Fruit fly (Drosophila melanogaster): Measurements from ENCODE around the gene Ten-a.
A peak's percentile ranks its signal among the peaks of the same experiment; 100 is the strongest.

Gene Ten-a

dm6 chrX:12222890-12223345 is 179.4 kb downstream of the Ten-a start (continued):
- TF ChIP-seq ato (GFP tag; IDR thresholded peaks at IDR 0.05; ENCODE audit: partially characterized antibody) (no peak), Abd-B (GFP tag; optimal IDR thresholded peaks at IDR 0.05) (peak; percentile 68), crol (GFP tag; IDR thresholded peaks at IDR 0.05) (no peak), CG10321 (GFP tag; IDR thresholded peaks at IDR 0.05) (no peak), CG10979 (tag; optimal IDR thresholded peaks at IDR 0.05) (peak; percentile 85), fu2 (GFP tag; optimal IDR thresholded peaks at IDR 0.05) (no peak), ase (GFP tag; IDR thresholded peaks at IDR 0.05) (peak; percentile 44; the same call in 1 of the 3 replicates), eyg (GFP tag; optimal IDR thresholded peaks at IDR 0.05) (no peak), sim (GFP tag; IDR thresholded peaks at IDR 0.05) (no peak), pzg (GFP tag; optimal IDR thresholded peaks at IDR 0.05) (no peak), CG7839 (tag; optimal IDR thresholded peaks at IDR 0.05) (peak; percentile 84), bbx (GFP tag; IDR thresholded peaks at IDR 0.05; ENCODE audit: partially characterized antibody) (no peak), run (tag; optimal IDR thresholded peaks at IDR 0.05) (peak; percentile 61), H15 (GFP tag; IDR thresholded peaks at IDR 0.05) (peak; percentile 82), CG17568 (GFP tag; optimal IDR thresholded peaks at IDR 0.05) (no peak), phol (tag; optimal IDR thresholded peaks at IDR 0.05) (peak; percentile 80), TFAM (GFP tag; optimal IDR thresholded peaks at IDR 0.05) (no peak), CG13424 (tag; optimal IDR thresholded peaks at IDR 0.05) (peak; percentile 82), vfl (GFP tag; optimal IDR thresholded peaks at IDR 0.05) (no peak), Antp (GFP tag; optimal IDR thresholded peaks at IDR 0.05) (no peak), CG4617 (GFP tag; optimal IDR thresholded peaks at IDR 0.05; ENCODE audit: borderline replicate concordance) (no peak), CG17328 (GFP tag; IDR thresholded peaks at IDR 0.05) (peak; percentile 83), Ets65A (GFP tag) (no peak), CG10147 (GFP tag; optimal IDR thresholded peaks at IDR 0.05) (peak; percentile 41), NFAT (GFP tag; IDR thresholded peaks at IDR 0.05) (no peak), CG13624 (GFP tag; optimal IDR thresholded peaks at IDR 0.05) (no peak), CG3995 (GFP tag; optimal IDR thresholded peaks at IDR 0.05) (no peak), B-H1 (GFP tag; IDR thresholded peaks at IDR 0.05) (peak; percentile 52; the same call in 2 of the 3 replicates), sima (GFP tag; optimal IDR thresholded peaks at IDR 0.05) (no peak), CG6254 (GFP tag; optimal IDR thresholded peaks at IDR 0.05) (peak; percentile 71), slp2 (GFP tag; optimal IDR thresholded peaks at IDR 0.05) (no peak), grau (tag; optimal IDR thresholded peaks at IDR 0.05) (peak; percentile 64), pfk (GFP tag; optimal IDR thresholded peaks at IDR 0.05) (no peak), gfzf (GFP tag; optimal IDR thresholded peaks at IDR 0.05) (no peak), CG14014 (GFP tag; IDR thresholded peaks at IDR 0.05) (no peak), twi (tag; optimal IDR thresholded peaks at IDR 0.05) (peak; percentile 65), gce (GFP tag; IDR thresholded peaks at IDR 0.05) (peak; percentile 61; the same call in 1 of the 3 replicates), tup (GFP tag; optimal IDR thresholded peaks at IDR 0.05) (no peak), chn (GFP tag; optimal IDR thresholded peaks at IDR 0.05) (no peak), Hmx (GFP tag; optimal IDR thresholded peaks at IDR 0.05) (no peak), bigmax (GFP tag; optimal IDR thresholded peaks at IDR 0.05) (no peak), GATAe (GFP tag; conservative IDR thresholded peaks at IDR 0.05) (no peak), HLH54F (GFP tag; optimal IDR thresholded peaks at IDR 0.05) (no peak), CG17802 (tag; optimal IDR thresholded peaks at IDR 0.05) (no peak), Stat92E (GFP tag; optimal IDR thresholded peaks at IDR 0.05) (peak in 1 of 3 experiments; percentile 79), nom (GFP tag; optimal IDR thresholded peaks at IDR 0.05) (peak; percentile 7), Adf1 (GFP tag; IDR thresholded peaks at IDR 0.05) (no peak), ewg (GFP tag; optimal IDR thresholded peaks at IDR 0.05) (peak; percentile 49), wor (GFP tag; IDR thresholded peaks at IDR 0.05) (0 out of 2 replicates have a peak, but pooled peaks have one; percentile 34), CG10543 (GFP tag; optimal IDR thresholded peaks at IDR 0.05) (no peak), exex (tag; optimal IDR thresholded peaks at IDR 0.05) (no peak)
